Worm (Caenorhabditis elegans) whole organism, early embryonic: ENCODE data around the gene cutl-19.

ENCODE experiments used
- B0310.2 ChIP-seq: sonication (generic microtip); optimal IDR thresholded peaks from 2 replicates; lab custom pipeline; 2016; ENCODE audit warnings: mild to moderate bottlenecking, missing genetic modification characterization, missing compliant biosample characterization
- F13C5.2 ChIP-seq: sonication (generic microtip); optimal IDR thresholded peaks from 2 replicates; lab custom pipeline; 2017; ENCODE audit warnings: mild to moderate bottlenecking, missing genetic modification characterization, inconsistent platforms, missing compliant biosample characterization
- ama-1 ChIP-seq: fragments of 150-350 bp; optimal IDR thresholded peaks from 2 replicates; lab custom pipeline; 2014
- ceh-13 ChIP-seq: fragments of 200-800 bp; sonication (Bioruptor generic); optimal IDR thresholded peaks from 2 replicates; lab custom pipeline; 2018; ENCODE audit warnings: mild to moderate bottlenecking, missing genetic modification characterization, missing compliant biosample characterization
- ets-7 ChIP-seq: sonication (generic microtip); optimal IDR thresholded peaks from 2 replicates; lab custom pipeline; 2016; ENCODE audit warnings: missing genotype, missing genetic modification characterization, missing compliant biosample characterization
- hmbx-1 ChIP-seq: sonication (generic microtip); optimal IDR thresholded peaks from 2 replicates; lab custom pipeline; 2016; ENCODE audit warnings: mild to moderate bottlenecking, missing genetic modification characterization, missing compliant biosample characterization
- pes-1 ChIP-seq: fragments of 200-800 bp; sonication (Bioruptor generic); IDR thresholded peaks from 2 replicates; pipeline ENCODE4 v1.3.6; 2022; ENCODE audit warnings: missing genetic modification reagents, missing genetic modification characterization, missing compliant biosample characterization
- scrt-1 ChIP-seq: fragments of 200-800 bp; sonication (Bioruptor generic); IDR thresholded peaks from 2 replicates; pipeline ENCODE4 v1.3.6; 2022; ENCODE audit warnings: missing genetic modification characterization, missing compliant biosample characterization
- tbx-11 ChIP-seq: fragments of 200-800 bp; sonication (Bioruptor generic); IDR thresholded peaks from 2 replicates; pipeline ENCODE4 v1.3.6; 2022; ENCODE audit warnings: missing genetic modification characterization, missing compliant biosample characterization
- tra-4 ChIP-seq: sonication (generic microtip); optimal IDR thresholded peaks from 2 replicates; lab custom pipeline; 2017; ENCODE audit warnings: missing genetic modification characterization, missing compliant biosample characterization

DNA sequence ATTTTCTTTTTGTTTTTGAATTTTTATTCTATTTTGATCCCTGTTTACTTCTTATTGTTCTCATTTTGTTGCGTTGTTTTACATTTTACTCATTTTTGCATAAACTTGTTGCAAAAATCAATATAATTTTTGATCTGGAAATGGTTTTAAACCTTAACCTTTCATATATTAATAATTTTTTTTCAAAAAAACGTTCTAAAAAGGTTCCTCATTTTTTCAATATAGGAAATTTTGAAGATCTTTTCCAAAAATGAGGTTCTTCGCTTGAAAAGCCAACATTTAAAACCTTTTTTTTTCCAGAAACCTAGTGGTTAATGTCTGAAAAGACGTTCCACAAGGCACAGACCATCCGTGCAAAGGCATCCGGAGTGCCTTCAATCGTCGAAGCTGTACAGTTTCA, 43.0 kb upstream of the cutl-19 start, which contains the start of gene gop-3:
- no peak for TF ChIP-seq hmbx-1 (tag; lab: Kevin White, UChicago)
- no peak for TF ChIP-seq B0310.2
- no peak for TF ChIP-seq tra-4 (tag; lab: Kevin White, UChicago)
- TF ChIP-seq ets-7 (tag; lab: Kevin White, UChicago) = no peak
- no peak for TF ChIP-seq scrt-1 (GFP tag; lab: Robert Waterston, UW)
- TF ChIP-seq ama-1 (lab: Kevin White, UChicago) = no peak
- no peak for TF ChIP-seq F13C5.2
- no peak for TF ChIP-seq pes-1
- no peak for TF ChIP-seq ceh-13
- no peak for TF ChIP-seq tbx-11 (GFP tag; lab: Robert Waterston, UW)
